Fruit fly (Drosophila melanogaster) S2 (cell line): ENCODE measurements around the gene CG18418.

Experiments used
- CG8478 ChIP-seq: fragments of >200 bp; optimal IDR thresholded peaks from 2 replicates; lab custom pipeline; 2018
- CTCF ChIP-seq, 2 experiments: fragments of >200 bp; optimal IDR thresholded peaks; 2 replicates each; lab custom pipeline; 2018

Gene CG18418

DNA sequence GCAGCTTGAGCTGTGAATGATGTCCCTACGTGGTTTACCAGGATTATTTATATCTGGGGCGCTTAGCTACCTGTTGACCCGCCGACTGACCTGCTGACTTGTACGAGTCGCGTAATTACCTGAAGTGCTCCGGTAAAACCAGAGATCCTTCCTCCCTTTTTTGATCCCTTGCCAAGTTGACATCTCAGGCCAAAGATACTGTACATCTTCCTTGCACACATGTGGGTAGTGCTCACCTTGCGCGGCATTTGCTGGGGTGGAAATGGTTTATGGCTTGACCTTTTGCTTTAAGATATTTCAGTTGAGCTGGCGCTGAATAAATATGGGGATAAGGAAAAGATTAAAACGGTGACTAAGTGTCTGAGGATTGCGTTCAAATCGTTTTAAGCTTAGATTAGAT, 5.0 kb upstream of the CG18418 start, which contains the start of gene CG15876:
Gene CG15876, minus strand, starts transcription at position 23 of the 400 bp plus-strand sequence.
- TF ChIP-seq CTCF (optimal IDR thresholded peaks at IDR 0.05; lab: Kevin White, UChicago) (no peak), CG8478 (lab: Kevin White, UChicago) (no peak)

DNA sequence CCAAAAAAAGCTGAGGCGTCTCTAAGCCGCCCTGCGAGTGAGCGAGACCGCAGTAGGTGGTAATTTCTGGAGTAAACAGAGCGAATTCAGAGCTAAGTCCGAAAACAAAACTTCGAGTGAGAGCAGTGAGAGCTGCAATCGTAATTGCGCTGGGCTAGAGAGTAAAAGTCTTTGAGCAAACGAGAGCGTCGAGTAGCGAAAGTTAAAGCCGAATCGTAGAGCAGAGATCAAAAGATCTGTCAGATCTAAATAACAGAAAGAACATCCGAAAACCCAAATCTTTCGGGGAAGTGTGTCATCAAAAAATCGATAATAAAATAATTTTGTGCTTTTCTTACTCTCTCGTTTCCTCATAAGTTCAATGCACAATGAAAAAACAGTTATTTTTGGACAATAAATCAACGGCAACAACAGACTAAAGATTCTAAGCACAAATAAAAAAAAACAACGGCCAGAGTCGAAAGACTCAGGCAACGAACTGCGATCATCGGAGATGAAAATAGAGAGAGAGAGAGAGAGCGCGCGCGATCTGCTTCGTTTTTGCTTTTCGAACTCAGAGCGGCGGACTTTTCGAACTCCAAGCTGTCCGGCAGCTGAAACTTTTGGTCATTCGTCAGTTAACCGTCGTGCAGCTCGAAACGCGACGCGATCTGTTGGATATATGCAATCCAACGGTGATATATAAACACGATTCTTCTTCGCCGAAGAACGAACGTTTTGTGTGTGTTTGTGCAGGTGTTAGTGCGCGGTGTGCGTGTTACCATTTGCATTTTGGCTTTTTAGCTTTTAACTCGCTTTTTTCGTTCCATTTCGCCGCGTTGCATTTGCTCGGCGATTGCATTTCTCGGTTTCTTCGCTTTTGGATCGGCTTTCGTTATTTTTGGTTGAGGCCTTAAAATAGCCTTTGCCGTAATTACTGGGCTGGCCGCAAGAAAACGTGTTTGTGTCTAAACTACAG, 2.6 kb upstream of the CG18418 start, which contains the start of gene RhoGEF64C:
Gene RhoGEF64C, plus strand, starts transcription at position 607 of the 958 bp plus-strand sequence.
- TF ChIP-seq CG8478 (lab: Kevin White, UChicago) (no peak), CTCF (optimal IDR thresholded peaks at IDR 0.05; lab: Kevin White, UChicago) (no peak)

DNA sequence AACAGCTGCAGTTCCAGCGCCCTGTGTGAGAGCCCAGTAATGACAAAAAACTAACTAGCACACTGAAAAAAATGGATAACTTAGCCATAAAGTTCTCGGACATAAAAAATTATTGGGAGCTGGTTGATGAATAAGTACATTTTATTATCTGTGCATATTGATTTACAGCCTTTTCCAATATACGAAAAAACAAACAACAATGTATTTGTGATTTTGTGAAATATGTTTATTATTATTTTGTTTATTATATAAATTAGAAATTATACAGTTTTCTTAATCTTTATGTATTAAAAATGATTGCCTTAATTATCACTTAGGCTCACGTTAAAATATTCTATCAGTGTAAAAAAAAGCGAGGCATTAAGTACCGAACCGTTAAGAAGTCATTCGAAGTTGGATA, 1.9 kb upstream of the CG18418 start:
- TF ChIP-seq CTCF (optimal IDR thresholded peaks at IDR 0.05; lab: Kevin White, UChicago) (no peak), CG8478 (lab: Kevin White, UChicago) (no peak)

DNA sequence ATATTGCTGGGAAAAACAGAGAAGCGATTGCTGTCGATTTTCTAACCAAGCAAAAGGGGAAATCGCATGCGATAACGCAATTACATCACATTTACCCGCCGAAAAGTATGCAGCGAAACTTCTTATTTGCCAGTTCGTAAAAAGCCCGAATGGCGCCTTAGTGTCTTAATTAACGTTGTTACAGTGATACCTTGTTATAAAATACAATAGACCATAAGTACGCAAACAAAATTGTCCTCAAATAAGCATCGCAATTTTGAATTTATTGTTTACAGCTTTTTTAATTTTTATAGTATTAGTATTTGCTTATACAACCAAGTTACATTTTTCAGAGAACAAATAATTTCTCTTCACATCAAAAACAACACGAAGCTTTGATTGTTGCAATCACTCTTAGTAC, 828 bp upstream of the CG18418 start:
- TF ChIP-seq CTCF (optimal IDR thresholded peaks at IDR 0.05; lab: Kevin White, UChicago) (peak; percentile 89), CG8478 (lab: Kevin White, UChicago) (no peak)

DNA sequence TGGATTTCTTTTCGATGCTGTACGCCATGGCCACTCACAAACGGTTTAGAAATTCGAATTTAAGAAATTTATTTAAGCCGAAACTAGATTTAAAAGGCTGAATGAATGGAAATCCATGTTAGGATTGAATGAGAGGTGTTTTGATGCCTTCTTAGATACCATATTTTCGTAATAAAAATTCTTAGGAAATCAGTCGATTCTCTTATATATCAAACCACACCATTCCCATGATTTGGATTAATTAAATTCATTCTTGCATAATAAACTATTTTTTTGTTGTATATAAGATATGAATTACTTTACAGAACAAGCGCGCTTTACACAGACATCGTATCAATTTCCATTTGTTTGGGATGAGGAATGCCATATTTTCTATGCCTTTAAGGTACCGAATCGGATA, 1.2 kb downstream of the CG18418 start, which contains the start of gene CG7514:
Gene CG7514, minus strand, starts transcription at position 101 of the 400 bp plus-strand sequence.
- TF ChIP-seq CTCF (optimal IDR thresholded peaks at IDR 0.05; lab: Kevin White, UChicago): no peak

DNA sequence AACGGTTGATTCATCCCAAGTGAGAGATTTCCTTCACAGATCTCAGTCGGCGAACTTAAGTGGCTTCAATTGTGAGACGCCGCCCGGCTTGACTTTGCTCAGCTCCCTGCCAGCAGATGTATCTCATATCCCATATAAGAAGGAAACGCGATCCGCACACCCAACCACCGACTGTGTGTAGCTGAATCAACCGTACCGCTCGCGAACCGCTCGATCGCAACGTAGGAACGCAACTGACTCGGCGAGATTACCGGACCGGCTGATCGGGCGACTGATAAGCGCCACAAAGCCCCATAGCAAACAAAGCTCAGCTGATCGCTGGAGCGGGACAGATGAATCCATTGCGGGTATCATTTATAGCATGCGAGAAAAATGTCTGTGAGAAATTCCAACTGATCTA, 2.7 kb downstream of the CG18418 start, which contains the start of gene axo:
Gene axo, minus strand, starts transcription at position 185 of the 400 bp plus-strand sequence.
- TF ChIP-seq CTCF (optimal IDR thresholded peaks at IDR 0.05; lab: Kevin White, UChicago) (no peak), CG8478 (lab: Kevin White, UChicago) (no peak)

DNA sequence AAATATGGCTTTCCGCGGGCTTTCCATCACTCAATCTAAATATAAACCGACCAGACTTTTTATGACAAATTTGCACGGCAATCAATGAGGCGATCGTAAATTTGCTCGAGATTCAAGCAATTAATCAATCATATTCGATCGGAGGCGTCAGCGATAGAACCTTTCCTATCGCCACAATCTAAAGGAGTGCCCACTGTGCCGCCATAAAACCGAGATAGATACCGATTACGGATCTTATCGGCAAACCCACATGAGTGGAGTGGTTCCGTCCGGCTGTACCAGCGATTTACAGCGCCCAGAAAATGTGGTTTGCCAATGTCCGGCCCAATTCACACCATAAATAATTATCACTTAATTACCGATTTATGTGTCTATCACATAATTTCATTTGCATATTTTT, 3.3 kb downstream of the CG18418 start:
- TF ChIP-seq CG8478 (lab: Kevin White, UChicago) (no peak), CTCF (optimal IDR thresholded peaks at IDR 0.05; lab: Kevin White, UChicago) (no peak)

DNA sequence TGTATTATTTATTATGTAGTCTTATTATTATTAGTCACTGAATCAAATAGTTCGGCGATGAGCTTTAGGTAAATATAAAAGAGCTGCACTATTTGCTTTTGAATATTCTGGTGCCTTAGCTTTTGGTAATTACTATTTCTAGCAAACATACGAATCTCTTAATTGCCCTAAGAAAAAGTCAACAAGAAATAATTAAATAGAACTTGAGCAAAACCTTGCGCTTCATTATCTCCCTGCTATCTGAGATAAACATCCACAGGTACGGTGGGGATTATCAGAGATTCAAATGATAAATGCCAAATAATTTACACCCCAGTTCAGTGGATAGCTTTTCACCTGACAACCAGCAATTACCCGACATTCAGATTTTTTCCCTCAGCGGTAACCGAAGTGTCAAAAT, 3.8 kb downstream of the CG18418 start:
- TF ChIP-seq CG8478 (lab: Kevin White, UChicago): no peak

DNA sequence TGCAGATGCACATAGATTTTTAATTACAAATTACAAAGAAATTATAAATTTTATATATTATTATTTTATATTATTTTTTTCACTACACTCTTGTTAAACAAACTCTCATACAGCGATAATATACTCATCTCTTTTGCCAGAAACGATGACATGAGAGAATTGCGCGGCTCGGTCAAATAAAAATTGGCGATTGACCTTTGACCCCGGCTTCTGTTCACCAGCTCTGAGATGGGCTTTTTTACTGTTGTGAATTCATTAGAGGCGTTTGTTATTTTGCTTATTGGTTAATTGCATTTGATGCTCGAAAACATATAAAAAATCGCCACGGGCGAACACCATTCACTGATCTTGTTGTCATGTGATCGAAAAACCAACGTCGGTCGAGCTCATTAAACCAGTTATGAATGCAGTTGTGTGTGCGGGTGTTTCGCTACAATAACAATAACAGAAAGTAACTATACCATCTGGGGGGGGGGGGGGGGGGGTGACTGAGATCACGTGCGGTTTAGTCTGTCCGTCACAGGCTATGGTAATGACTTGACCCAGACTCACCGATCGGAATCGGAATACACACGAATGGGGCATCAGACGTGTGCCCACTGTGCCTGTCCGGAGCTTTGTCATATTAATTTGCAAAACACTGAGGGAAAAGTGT, 5.1 kb downstream of the CG18418 start:
- no peak for TF ChIP-seq CTCF (optimal IDR thresholded peaks at IDR 0.05; lab: Kevin White, UChicago)
- no peak for TF ChIP-seq CG8478 (lab: Kevin White, UChicago)

DNA sequence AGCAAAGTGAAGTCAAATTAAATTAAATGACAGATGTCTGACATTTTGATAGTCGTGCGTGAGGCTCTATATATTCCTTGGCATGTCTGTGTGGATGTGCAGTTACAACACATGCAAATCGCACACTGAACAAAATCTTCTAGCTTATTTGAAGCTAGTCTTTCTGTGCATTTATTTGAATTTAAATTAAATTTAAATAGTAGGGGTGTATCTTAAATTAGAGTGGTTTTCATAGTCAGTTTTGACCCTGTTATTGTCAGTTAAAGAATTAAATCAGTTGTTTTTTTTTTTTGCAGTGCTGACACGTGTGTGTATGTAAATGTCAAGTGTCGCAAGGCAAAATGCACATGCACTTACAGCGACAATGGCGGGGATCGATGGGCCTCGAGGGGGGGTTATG, 10.8 kb downstream of the CG18418 start:
- TF ChIP-seq CG8478 (lab: Kevin White, UChicago) (no peak), CTCF (optimal IDR thresholded peaks at IDR 0.05; lab: Kevin White, UChicago) (no peak)

DNA sequence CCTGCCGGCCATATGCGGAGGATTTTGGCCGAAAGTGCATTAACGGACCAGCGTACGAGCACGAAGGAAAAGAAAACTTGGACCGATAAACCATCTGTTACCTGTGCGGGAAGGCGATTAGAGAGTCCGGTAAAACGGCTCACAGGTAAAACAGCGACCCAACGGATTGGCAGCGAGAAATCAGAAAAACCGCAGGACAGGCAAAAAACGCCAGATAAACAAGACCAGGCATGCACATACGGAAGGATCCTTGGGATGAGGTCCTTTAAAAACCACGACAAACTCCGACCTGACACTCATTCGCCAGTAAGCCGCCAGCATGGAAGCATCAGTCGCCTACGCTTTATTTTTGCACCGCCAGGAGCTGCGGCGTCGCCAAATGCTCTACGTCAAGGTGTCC, 12.3 kb downstream of the CG18418 start, which contains the start of gene CG34266:
Gene CG34266, plus strand, starts transcription at position 301 of the 400 bp plus-strand sequence.
- no peak for TF ChIP-seq CTCF (optimal IDR thresholded peaks at IDR 0.05; lab: Kevin White, UChicago)
- TF ChIP-seq CG8478 (lab: Kevin White, UChicago): no peak

DNA sequence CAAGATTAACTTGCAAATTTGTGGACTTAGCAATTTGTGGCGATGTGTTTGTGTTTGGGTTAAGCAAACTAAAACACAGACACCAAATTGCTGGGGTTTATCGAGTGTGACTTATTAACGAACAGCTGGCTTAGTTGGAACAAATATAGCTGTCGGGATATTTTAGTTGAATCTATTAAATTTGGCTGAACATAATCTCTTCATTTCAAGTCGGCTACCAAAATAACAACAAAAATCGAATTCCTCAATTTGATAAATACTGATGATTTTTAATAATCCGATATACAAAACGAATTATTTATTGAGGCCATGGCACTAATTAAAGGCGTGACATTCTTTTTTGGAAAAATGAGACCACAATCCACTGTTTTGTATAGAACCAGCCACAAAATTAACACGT, 22.6 kb downstream of the CG18418 start, which contains the start of gene CG32236:
Gene CG32236, minus strand, starts transcription at position 101 of the 400 bp plus-strand sequence.
- no peak for TF ChIP-seq CG8478 (lab: Kevin White, UChicago)
- TF ChIP-seq CTCF (optimal IDR thresholded peaks at IDR 0.05; lab: Kevin White, UChicago): no peak

DNA sequence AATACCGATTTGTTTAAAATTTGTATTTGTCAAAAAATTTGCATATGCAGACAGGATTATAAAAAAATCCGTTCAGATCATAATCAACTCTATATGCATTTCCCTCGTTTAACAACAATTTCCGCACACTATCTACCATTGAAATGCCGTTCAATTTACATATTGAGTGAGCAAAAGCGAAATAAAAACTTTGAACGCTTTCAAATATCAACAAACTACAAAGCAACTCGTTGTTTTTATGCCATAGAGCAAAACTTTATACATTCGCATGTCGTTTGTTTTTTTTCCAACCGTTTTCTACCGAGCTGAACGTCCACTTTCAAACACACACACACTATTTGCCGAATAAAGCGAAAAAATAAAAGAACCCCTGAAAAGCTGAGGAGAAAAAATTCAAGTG, 41.9 kb downstream of the CG18418 start, which contains the start of gene TTLL1B:
Gene TTLL1B, plus strand, starts transcription at position 301 of the 400 bp plus-strand sequence.
- TF ChIP-seq CTCF (optimal IDR thresholded peaks at IDR 0.05; lab: Kevin White, UChicago) (no peak), CG8478 (lab: Kevin White, UChicago) (no peak)
